Fruit fly (Drosophila melanogaster): Measurements from ENCODE around the gene CG4619.

CG4619 gene

DNA sequence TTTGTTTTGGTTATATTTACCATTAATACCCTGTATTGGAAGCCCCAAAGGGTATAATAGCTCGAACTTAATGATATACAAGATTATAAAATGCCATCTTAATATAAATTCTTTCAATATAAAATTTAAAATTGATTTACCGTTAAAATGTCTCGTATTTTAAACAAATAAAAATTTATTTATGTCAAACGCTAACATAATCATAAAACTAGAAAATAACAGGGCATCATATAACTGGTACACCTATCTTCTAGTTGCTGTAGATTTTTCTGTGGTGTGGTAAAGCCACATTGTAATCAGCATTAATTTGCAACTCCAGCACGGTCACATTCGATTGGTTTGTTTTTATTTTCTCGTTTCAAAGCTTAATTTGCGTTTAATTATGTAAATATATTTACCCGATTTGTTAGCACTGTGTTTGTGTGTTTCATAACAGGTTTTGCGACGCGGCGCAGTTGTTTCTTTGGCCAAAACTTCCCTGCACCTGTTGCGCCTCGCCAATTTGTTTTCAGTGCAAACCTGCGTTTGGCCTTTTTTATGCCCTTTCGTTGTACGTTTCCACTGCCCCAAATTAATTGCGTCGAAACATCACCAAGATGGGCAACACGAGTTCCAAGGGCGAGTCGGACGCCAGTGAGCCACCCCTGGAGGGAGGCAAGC lies 18.5 kb downstream of the CG4619 start, which contains the start of the genes CG4658 and CG5846 (continued):
- TF ChIP-seq lola (GFP tag; optimal IDR thresholded peaks at IDR 0.05) (peak in 1 of 3 experiments; percentile 94), slou (GFP tag; optimal IDR thresholded peaks at IDR 0.05) (peak; percentile 88), Bteb2 (GFP tag; optimal IDR thresholded peaks at IDR 0.05) (peak; percentile 94), zfh2 (GFP tag; optimal IDR thresholded peaks at IDR 0.05) (peak; percentile 54), Gug (GFP tag; IDR thresholded peaks at IDR 0.05) (peak; percentile 81), CG12299 (tag; optimal IDR thresholded peaks at IDR 0.05) (peak; percentile 90), CG11696 (GFP tag; IDR thresholded peaks at IDR 0.05) (peak; percentile 86), CG7963 (GFP tag; IDR thresholded peaks at IDR 0.05; ENCODE audit: partially characterized antibody) (no peak), lilli (GFP tag; optimal IDR thresholded peaks at IDR 0.05) (peak; percentile 94), exex (tag; optimal IDR thresholded peaks at IDR 0.05) (peak; percentile 82), gro (GFP tag; optimal IDR thresholded peaks at IDR 0.05) (peak; percentile 52), luna (GFP tag; optimal IDR thresholded peaks at IDR 0.05) (no peak), CG32772 (GFP tag; IDR thresholded peaks at IDR 0.05) (peak; percentile 97), zfh1 (GFP tag; IDR thresholded peaks at IDR 0.05) (peak; percentile 96), dm (GFP tag; optimal IDR thresholded peaks at IDR 0.05) (peak; percentile 48), wdn (GFP tag; IDR thresholded peaks at IDR 0.05) (peak; percentile 87), CG9797 (GFP tag; optimal IDR thresholded peaks at IDR 0.05) (peak; percentile 77), aop (GFP tag; IDR thresholded peaks at IDR 0.05) (peak; percentile 55; the same call in 1 of the 2 replicates), CG12071 (GFP tag; optimal IDR thresholded peaks at IDR 0.05) (peak; percentile 66), CG10366 (GFP tag; IDR thresholded peaks at IDR 0.05) (peak; percentile 92), slbo (GFP tag; IDR thresholded peaks at IDR 0.05) (peak; percentile 95), CG34376 (GFP tag; optimal IDR thresholded peaks at IDR 0.05) (peak; percentile 70), Scr (GFP tag; IDR thresholded peaks at IDR 0.05; ENCODE audit: partially characterized antibody) (no peak), fru (optimal IDR thresholded peaks at IDR 0.05) (no peak), Trl (optimal IDR thresholded peaks at IDR 0.05) (no peak), Trl (GFP tag; optimal IDR thresholded peaks at IDR 0.05) (peak; percentile 75), CrebB (tag; optimal IDR thresholded peaks at IDR 0.05) (peak; percentile 76), Ets65A (GFP tag) (peak; percentile 89), CG7556 (GFP tag; optimal IDR thresholded peaks at IDR 0.05) (peak; percentile 92), CHES-1-like (GFP tag; optimal IDR thresholded peaks at IDR 0.05) (peak; percentile 71), Ssrp (tag; optimal IDR thresholded peaks at IDR 0.05) (peak; percentile 95), CG15601 (tag; optimal IDR thresholded peaks at IDR 0.05) (peak; percentile 91), Antp (GFP tag; optimal IDR thresholded peaks at IDR 0.05) (peak; percentile 33), CG10565 (GFP tag; optimal IDR thresholded peaks at IDR 0.05) (peak; percentile 52), CG30403 (GFP tag; optimal IDR thresholded peaks at IDR 0.05) (peak; percentile 97), CG11560 (tag; IDR thresholded peaks at IDR 0.05) (peak; percentile 78), cas (GFP tag; IDR thresholded peaks at IDR 0.05) (peak; percentile 87), CG17912 (GFP tag; optimal IDR thresholded peaks at IDR 0.05) (peak; percentile 9), Dll (GFP tag; IDR thresholded peaks at IDR 0.05; ENCODE audit: partially characterized antibody) (no peak; the same call in 3 of the 4 replicates), CG18011 (GFP tag; optimal IDR thresholded peaks at IDR 0.05) (peak; percentile 82), CG18619 (GFP tag; optimal IDR thresholded peaks at IDR 0.05) (peak; percentile 87), fu2 (GFP tag; optimal IDR thresholded peaks at IDR 0.05) (peak; percentile 79), CG13123 (GFP tag; optimal IDR thresholded peaks at IDR 0.05) (peak; percentile 90), CG18599 (GFP tag; optimal IDR thresholded peaks at IDR 0.05) (peak; percentile 91), Ada2b (GFP tag; IDR thresholded peaks at IDR 0.05) (peak; percentile 93), Fer2 (tag; optimal IDR thresholded peaks at IDR 0.05) (peak; percentile 79), Lpt (GFP tag; optimal IDR thresholded peaks at IDR 0.05) (no peak), CG4328 (GFP tag; optimal IDR thresholded peaks at IDR 0.05) (peak; percentile 68), kay (GFP tag; optimal IDR thresholded peaks at IDR 0.05) (peak; percentile 92), dmrt99B (tag; optimal IDR thresholded peaks at IDR 0.05) (peak; percentile 94), CG17568 (GFP tag; optimal IDR thresholded peaks at IDR 0.05) (no peak)
